Fruit fly (Drosophila melanogaster) whole organism, embryonic: Measurements from ENCODE around the gene ninaB.

Source experiments
- Abd-B ChIP-seq: fragments of 200-800 bp; sonication (Bioruptor generic); optimal IDR thresholded peaks from 2 replicates; lab custom pipeline; 2018; ENCODE audit warnings: missing biosample characterization, mild to moderate bottlenecking, missing genetic modification characterization, moderate library complexity
- Bdp1 ChIP-seq: fragments of 200-800 bp; sonication (Bioruptor generic); optimal IDR thresholded peaks from 3 replicates; lab custom pipeline; 2016; ENCODE audit warnings: missing biosample characterization, missing genetic modification characterization
- CG10267 ChIP-seq: fragments of 200-800 bp; sonication (Bioruptor generic); optimal IDR thresholded peaks from 2 replicates; lab custom pipeline; 2018; ENCODE audit warnings: missing biosample characterization, mild to moderate bottlenecking, missing genetic modification characterization, moderate library complexity
- CG12219 ChIP-seq: fragments of 200-800 bp; sonication (Bioruptor generic); optimal IDR thresholded peaks from 3 replicates; lab custom pipeline; 2018; ENCODE audit warnings: missing biosample characterization, mild to moderate bottlenecking, missing genetic modification characterization
- CG12236 ChIP-seq: fragments of 200-800 bp; sonication (Bioruptor generic); optimal IDR thresholded peaks from 2 replicates; lab custom pipeline; 2016; ENCODE audit warnings: missing biosample characterization, missing genetic modification characterization
- CG12769 ChIP-seq: fragments of 200-800 bp; sonication (Bioruptor generic); optimal IDR thresholded peaks from 2 replicates; lab custom pipeline; 2019; ENCODE audit warnings: missing biosample characterization, mild to moderate bottlenecking, missing genetic modification characterization, moderate library complexity
- CG14965 ChIP-seq: fragments of 200-800 bp; sonication (Bioruptor generic); optimal IDR thresholded peaks from 2 replicates; lab custom pipeline; 2016; ENCODE audit warnings: missing biosample characterization, missing genetic modification characterization, borderline replicate concordance
- CG17829 ChIP-seq: fragments of 200-800 bp; optimal IDR thresholded peaks from 2 replicates; lab custom pipeline; 2019; ENCODE audit warnings: missing biosample characterization, mild to moderate bottlenecking, missing genetic modification characterization, moderate library complexity
- CG2129 ChIP-seq: fragments of 200-800 bp; sonication (Bioruptor generic); IDR thresholded peaks from 2 replicates; pipeline ENCODE4 v1.3.6; 2022; ENCODE audit warnings: missing biosample characterization, missing genetic modification characterization; ENCODE audit not compliant: partially characterized antibody
- CG2889 ChIP-seq: fragments of 200-800 bp; sonication (Bioruptor generic); IDR thresholded peaks from 3 replicates; pipeline ENCODE4 v1.3.6; 2022; ENCODE audit warnings: missing biosample characterization, missing genetic modification characterization
- CG32767 ChIP-seq: fragments of 200-800 bp; sonication (Bioruptor generic); IDR thresholded peaks from 2 replicates; pipeline ENCODE4 v1.3.6; 2022; ENCODE audit warnings: missing biosample characterization, missing genetic modification characterization
- CG3847 ChIP-seq: fragments of 200-800 bp; sonication (Bioruptor generic); IDR thresholded peaks from 2 replicates; pipeline ENCODE4 v1.3.6; 2022; ENCODE audit warnings: missing biosample characterization, missing genetic modification characterization
- Dbx ChIP-seq: fragments of 200-800 bp; sonication (Bioruptor generic); IDR thresholded peaks from 3 replicates; pipeline ENCODE4 v1.3.6; 2022; ENCODE audit warnings: missing biosample characterization, missing genetic modification characterization
- Dip3 ChIP-seq: fragments of 200-800 bp; sonication (Bioruptor generic); optimal IDR thresholded peaks from 3 replicates; lab custom pipeline; 2016; ENCODE audit warnings: missing biosample characterization, missing genetic modification characterization
- Ets65A ChIP-seq: fragments of 200-800 bp; sonication (Bioruptor generic); peaks from one replicate; lab custom pipeline; 2016; ENCODE audit warnings: missing biosample characterization, missing genetic modification characterization
- Max ChIP-seq: fragments of 200-800 bp; sonication (Bioruptor generic); optimal IDR thresholded peaks from 2 replicates; lab custom pipeline; 2016; ENCODE audit warnings: missing biosample characterization, mild to moderate bottlenecking, missing genetic modification characterization
- Med ChIP-seq: fragments of 200-800 bp; sonication (Bioruptor generic); peaks from one replicate; lab custom pipeline; 2016; ENCODE audit warnings: missing biosample characterization, missing genetic modification characterization, mild to moderate bottlenecking, inconsistent platforms, moderate library complexity
- NfI ChIP-seq: fragments of 200-800 bp; sonication (Bioruptor generic); optimal IDR thresholded peaks from 3 replicates; lab custom pipeline; 2018; ENCODE audit warnings: missing biosample characterization, mild to moderate bottlenecking, missing genetic modification characterization, moderate library complexity
- Rfx ChIP-seq: fragments of 200-800 bp; sonication (Bioruptor generic); IDR thresholded peaks from 2 replicates; pipeline ENCODE4 v1.3.6; 2022; ENCODE audit warnings: missing biosample characterization, missing genetic modification characterization
- Rx ChIP-seq: fragments of 200-800 bp; sonication (Bioruptor generic); IDR thresholded peaks from 2 replicates; pipeline ENCODE4 v1.3.6; 2022; ENCODE audit warnings: missing biosample characterization, missing genetic modification characterization
- Sry-δ ChIP-seq: fragments of 200-800 bp; sonication (Bioruptor generic); optimal IDR thresholded peaks from 2 replicates; lab custom pipeline; 2016; ENCODE audit warnings: missing biosample characterization, missing genetic modification characterization
- Usf ChIP-seq: fragments of 200-800 bp; sonication (Bioruptor generic); optimal IDR thresholded peaks from 2 replicates; lab custom pipeline; 2017; ENCODE audit warnings: missing genotype, missing biosample characterization, missing genetic modification characterization
- Xrp1 ChIP-seq: fragments of 200-800 bp; sonication (Bioruptor generic); IDR thresholded peaks from 2 replicates; pipeline ENCODE4 v1.3.6; 2022; ENCODE audit warnings: missing biosample characterization, missing genetic modification characterization
- bbx ChIP-seq: fragments of 200-800 bp; sonication (Bioruptor generic); IDR thresholded peaks from 2 replicates; pipeline ENCODE4 v1.3.6; 2022; ENCODE audit warnings: missing biosample characterization, missing genetic modification characterization; ENCODE audit not compliant: partially characterized antibody
- crol ChIP-seq: fragments of 200-800 bp; sonication (Bioruptor generic); IDR thresholded peaks from 2 replicates; pipeline ENCODE4 v1.3.6; 2022; ENCODE audit warnings: missing biosample characterization, missing genetic modification characterization
- danr ChIP-seq: fragments of 200-800 bp; sonication (Bioruptor generic); IDR thresholded peaks from 2 replicates; pipeline ENCODE4 v1.3.6; 2022; ENCODE audit warnings: missing biosample characterization, missing genetic modification characterization
- disco-r ChIP-seq: fragments of 200-800 bp; sonication (Bioruptor generic); optimal IDR thresholded peaks from 2 replicates; lab custom pipeline; 2016; ENCODE audit warnings: missing biosample characterization, missing genetic modification characterization
- dmrt99B ChIP-seq: fragments of 200-800 bp; sonication (Bioruptor generic); optimal IDR thresholded peaks from 2 replicates; lab custom pipeline; 2018; ENCODE audit warnings: missing biosample characterization, mild to moderate bottlenecking, missing genetic modification characterization, moderate library complexity
- en ChIP-seq: fragments of 200-800 bp; sonication (Bioruptor generic); optimal IDR thresholded peaks from 2 replicates; lab custom pipeline; 2016; ENCODE audit warnings: missing biosample characterization, missing genetic modification characterization
- ind ChIP-seq: fragments of 200-800 bp; sonication (Bioruptor generic); optimal IDR thresholded peaks from 3 replicates; lab custom pipeline; 2016; ENCODE audit warnings: missing biosample characterization, missing genetic modification characterization
- nom ChIP-seq: fragments of 200-800 bp; sonication (Bioruptor generic); optimal IDR thresholded peaks from 2 replicates; lab custom pipeline; 2017; ENCODE audit warnings: missing biosample characterization, missing genetic modification characterization, mild to moderate bottlenecking, moderate library complexity, missing genetic modification reagents
- pho ChIP-seq: fragments of 200-800 bp; sonication (Bioruptor generic); optimal IDR thresholded peaks from 2 replicates; lab custom pipeline; 2016; ENCODE audit warnings: missing biosample characterization, missing genetic modification characterization
- salm ChIP-seq: fragments of 200-800 bp; sonication (Bioruptor generic); optimal IDR thresholded peaks from 2 replicates; lab custom pipeline; 2018; ENCODE audit warnings: missing biosample characterization, mild to moderate bottlenecking, missing genetic modification characterization
- scrt ChIP-seq: fragments of 200-800 bp; sonication (Bioruptor generic); optimal IDR thresholded peaks from 2 replicates; lab custom pipeline; 2018; ENCODE audit warnings: missing biosample characterization, mild to moderate bottlenecking, missing genetic modification characterization, moderate library complexity
- shn ChIP-seq: fragments of 200-800 bp; sonication (Bioruptor generic); optimal IDR thresholded peaks from 3 replicates; lab custom pipeline; 2016; ENCODE audit warnings: missing biosample characterization, missing genetic modification characterization
- so ChIP-seq: fragments of 200-800 bp; sonication (Bioruptor generic); IDR thresholded peaks from 3 replicates; pipeline ENCODE4 v1.3.6; 2022; ENCODE audit warnings: missing biosample characterization, missing genetic modification characterization
- ssp ChIP-seq: fragments of 200-800 bp; sonication (Bioruptor generic); IDR thresholded peaks from 2 replicates; pipeline ENCODE4 v1.3.6; 2022; ENCODE audit warnings: missing biosample characterization, missing genetic modification characterization
- twi ChIP-seq: fragments of 200-800 bp; optimal IDR thresholded peaks from 2 replicates; lab custom pipeline; 2019; ENCODE audit warnings: missing biosample characterization, mild to moderate bottlenecking, missing genetic modification characterization, moderate library complexity
- unpg ChIP-seq: fragments of 200-800 bp; sonication (Bioruptor generic); optimal IDR thresholded peaks from 3 replicates; lab custom pipeline; 2018; ENCODE audit warnings: missing biosample characterization, mild to moderate bottlenecking, missing genetic modification characterization, moderate library complexity

The ninaB gene

dm6 chr3R:13660924-13661659 lies 39.3 kb upstream of the ninaB start, which contains the start of gene B52 (continued):
- TF ChIP-seq twi (tag; lab: Kevin White, UChicago) (no peak), ind (GFP tag; lab: Kevin White, UChicago) (peak; percentile 11), Sry-δ (peak; percentile 60), Xrp1 (no peak; the same call in 1 of the 2 replicates), Rfx (peak; percentile 82), shn (GFP tag; lab: Kevin White, UChicago) (peak; percentile 56), pho (GFP tag; lab: Kevin White, UChicago) (peak; percentile 54), CG12219 (GFP tag; lab: Kevin White, UChicago) (peak; percentile 62), salm (peak; percentile 11), CG12769 (tag; lab: Kevin White, UChicago) (peak; percentile 73), Dip3 (GFP tag; lab: Kevin White, UChicago) (peak; percentile 17), CG2889 (GFP tag; lab: Robert Waterston, UW) (0 out of 3 replicates have a peak, but pooled peaks have one; percentile 42), Usf (no peak), CG12236 (GFP tag; lab: Kevin White, UChicago) (peak; percentile 1), CG10267 (tag; lab: Kevin White, UChicago) (peak; percentile 37)

- TF ChIP-seq danr (0 out of 2 replicates have a peak, but pooled peaks have one; percentile 7), ssp (no peak), Max (GFP tag; lab: Kevin White, UChicago) (no peak), Dbx (GFP tag; lab: Robert Waterston, UW) (0 out of 3 replicates have a peak, but pooled peaks have one; percentile 12), bbx (no peak), nom (no peak), disco-r (GFP tag; lab: Kevin White, UChicago) (no peak), CG2129 (GFP tag; lab: Robert Waterston, UW) (no peak), NfI (no peak), crol (GFP tag; lab: Robert Waterston, UW) (peak; percentile 60), Ets65A (GFP tag; lab: Kevin White, UChicago) (peak; percentile 64), CG14965 (GFP tag; lab: Kevin White, UChicago) (no peak)
These were observed 38.2 kb upstream of the ninaB start for dm6 chr3R:13662149-13662548.

DNA sequence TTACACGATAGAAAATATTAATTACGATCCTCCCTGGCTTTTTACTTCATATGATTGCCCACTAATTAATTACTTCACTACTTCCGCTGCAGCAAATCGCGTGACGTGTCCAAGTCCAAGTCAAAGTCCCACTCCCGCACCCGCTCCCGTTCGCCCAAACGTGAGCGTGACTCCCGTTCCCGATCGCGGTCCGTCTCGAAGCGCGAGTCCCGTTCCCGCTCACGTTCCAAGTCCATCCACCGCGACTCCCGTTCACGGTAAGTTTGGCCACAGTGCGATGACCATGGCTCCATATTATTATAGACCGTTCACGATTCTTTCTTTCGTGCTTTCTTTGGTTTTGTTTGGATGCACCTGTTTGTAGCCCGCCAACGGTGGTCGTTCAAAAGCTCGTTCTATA lies 34.4 kb upstream of the ninaB start:
- TF ChIP-seq dmrt99B, result no peak
- no peak for TF ChIP-seq unpg (GFP tag; lab: Kevin White, UChicago)
- peak; percentile 53 for TF ChIP-seq Ets65A (GFP tag; lab: Kevin White, UChicago)
- no peak for TF ChIP-seq Rx
- TF ChIP-seq Med (GFP tag; lab: Kevin White, UChicago), result peak; percentile 43
- TF ChIP-seq en (GFP tag; lab: Kevin White, UChicago), result no peak
- TF ChIP-seq so, result no peak
- TF ChIP-seq scrt (GFP tag; lab: Kevin White, UChicago), result no peak
- no peak for TF ChIP-seq CG32767 (GFP tag; lab: Robert Waterston, UW)
- TF ChIP-seq CG3847 (GFP tag; lab: Robert Waterston, UW), result no peak
- no peak for TF ChIP-seq Bdp1 (GFP tag; lab: Kevin White, UChicago)
- no peak for TF ChIP-seq pho (GFP tag; lab: Kevin White, UChicago)
- TF ChIP-seq CG17829, result no peak
- TF ChIP-seq Abd-B, result no peak
